Fruit fly (Drosophila melanogaster): Measurements from ENCODE around the gene lectin-37Da.

The lectin-37Da gene

DNA sequence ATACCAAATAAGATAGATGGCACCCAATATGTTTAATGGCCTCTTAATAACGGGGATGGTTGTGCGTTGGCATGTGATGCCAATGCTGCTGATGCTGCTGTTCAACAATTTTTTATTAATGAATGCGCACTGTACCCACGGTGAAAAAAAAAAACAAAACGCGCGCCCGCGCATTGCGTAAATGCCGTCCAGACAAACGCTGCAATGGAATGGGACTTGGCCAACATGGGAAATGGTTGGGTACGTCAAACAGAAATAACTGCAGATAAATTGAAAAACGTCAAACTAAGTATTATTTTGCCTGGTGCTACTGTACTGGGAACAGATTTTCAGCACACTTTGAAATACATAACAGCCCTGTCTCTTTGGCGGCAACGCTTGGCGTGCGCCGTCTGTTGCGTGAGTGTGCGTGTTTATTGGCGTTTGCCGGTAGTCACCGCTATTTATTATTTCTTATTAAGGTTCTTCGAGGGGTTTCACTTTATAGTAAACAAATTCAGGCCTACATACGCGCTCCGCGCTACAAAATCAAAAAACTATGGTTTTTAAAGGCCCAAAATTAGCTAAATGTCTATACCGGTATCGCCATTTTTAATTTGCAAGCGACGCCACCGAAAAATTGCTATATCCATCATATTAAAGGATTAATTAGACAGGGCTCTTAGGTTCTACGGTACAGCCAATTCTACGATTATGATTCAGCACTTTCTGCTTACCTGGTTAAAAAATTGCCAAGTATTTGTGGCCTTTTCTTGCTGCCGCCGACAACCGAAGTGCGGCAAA lies 34.6 kb downstream of the lectin-37Da start:
- no peak for TF ChIP-seq bab1 (GFP tag; optimal IDR thresholded peaks at IDR 0.05)
- no peak for TF ChIP-seq pad (GFP tag; optimal IDR thresholded peaks at IDR 0.05)
- no peak for TF ChIP-seq CG33017 (tag; optimal IDR thresholded peaks at IDR 0.05)
- peak; percentile 52 for TF ChIP-seq tj (GFP tag; optimal IDR thresholded peaks at IDR 0.05)
- no peak for TF ChIP-seq CG7101 (tag; optimal IDR thresholded peaks at IDR 0.05)
- TF ChIP-seq Clk (GFP tag; optimal IDR thresholded peaks at IDR 0.05) = no peak
- no peak for TF ChIP-seq CG12768 (GFP tag; optimal IDR thresholded peaks at IDR 0.05)
- no peak for TF ChIP-seq CG1620 (GFP tag; optimal IDR thresholded peaks at IDR 0.05)
- TF ChIP-seq ovo (GFP tag; optimal IDR thresholded peaks at IDR 0.05) = no peak
- TF ChIP-seq CG7045 (GFP tag; optimal IDR thresholded peaks at IDR 0.05) = no peak
- TF ChIP-seq CG11617 (GFP tag; optimal IDR thresholded peaks at IDR 0.05) = no peak
- no peak for TF ChIP-seq Crg-1 (GFP tag; optimal IDR thresholded peaks at IDR 0.05)
- TF ChIP-seq cic (GFP tag; optimal IDR thresholded peaks at IDR 0.05) = peak; percentile 16
- no peak for TF ChIP-seq CG5204 (GFP tag; optimal IDR thresholded peaks at IDR 0.05)
- TF ChIP-seq cnc (optimal IDR thresholded peaks at IDR 0.05) = no peak
- peak; percentile 20 for TF ChIP-seq CG14711 (tag; optimal IDR thresholded peaks at IDR 0.05)
- TF ChIP-seq Mnt (GFP tag; optimal IDR thresholded peaks at IDR 0.05) = peak; percentile 67
- no peak for TF ChIP-seq Hr96 (GFP tag; optimal IDR thresholded peaks at IDR 0.05)
- TF ChIP-seq toe (GFP tag; optimal IDR thresholded peaks at IDR 0.05) = no peak
- TF ChIP-seq kay (GFP tag; ENCODE audit: borderline replicate concordance) = no peak

DNA sequence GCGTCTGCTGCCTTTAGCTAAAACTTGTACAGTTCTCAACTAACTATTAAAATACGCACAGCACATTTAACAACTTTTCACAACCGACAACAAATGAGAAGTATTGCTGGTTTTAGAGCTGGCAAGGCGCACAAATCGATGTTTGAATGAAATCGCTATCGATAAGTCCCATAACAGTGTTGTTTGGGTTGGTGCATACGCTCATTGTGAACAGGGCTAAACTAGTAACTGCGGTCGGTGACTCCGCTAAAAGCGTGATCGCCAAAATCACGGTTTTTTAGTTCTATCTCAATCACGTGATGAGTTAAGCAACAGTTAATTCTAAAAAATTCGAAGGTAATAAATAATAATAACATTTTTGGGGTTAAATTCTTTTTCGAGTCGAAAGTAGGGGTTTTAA lies 35.3 kb downstream of the lectin-37Da start, which contains the start of gene Top2:
TSS of gene Top2 (minus strand) at position 110 of the 400 bp plus-strand sequence.
- TF ChIP-seq CG14711 (tag; optimal IDR thresholded peaks at IDR 0.05) = peak; percentile 11
- TF ChIP-seq toe (GFP tag; optimal IDR thresholded peaks at IDR 0.05) = peak; percentile 8
- peak; percentile 26 for TF ChIP-seq CG5204 (GFP tag; optimal IDR thresholded peaks at IDR 0.05)
- TF ChIP-seq CG7101 (tag; optimal IDR thresholded peaks at IDR 0.05) = peak; percentile 33
- TF ChIP-seq Clk (GFP tag; optimal IDR thresholded peaks at IDR 0.05) = no peak
- no peak for TF ChIP-seq cic (GFP tag; optimal IDR thresholded peaks at IDR 0.05)
- peak; percentile 59 for TF ChIP-seq Mnt (GFP tag; optimal IDR thresholded peaks at IDR 0.05)
- TF ChIP-seq CG1620 (GFP tag; optimal IDR thresholded peaks at IDR 0.05) = peak; percentile 30
- peak; percentile 21 for TF ChIP-seq pad (GFP tag; optimal IDR thresholded peaks at IDR 0.05)
- TF ChIP-seq CG7045 (GFP tag; optimal IDR thresholded peaks at IDR 0.05) = no peak
- peak; percentile 57 for TF ChIP-seq bab1 (GFP tag; optimal IDR thresholded peaks at IDR 0.05)
- TF ChIP-seq ovo (GFP tag; optimal IDR thresholded peaks at IDR 0.05) = no peak
- TF ChIP-seq Hr96 (GFP tag; optimal IDR thresholded peaks at IDR 0.05) = no peak

DNA sequence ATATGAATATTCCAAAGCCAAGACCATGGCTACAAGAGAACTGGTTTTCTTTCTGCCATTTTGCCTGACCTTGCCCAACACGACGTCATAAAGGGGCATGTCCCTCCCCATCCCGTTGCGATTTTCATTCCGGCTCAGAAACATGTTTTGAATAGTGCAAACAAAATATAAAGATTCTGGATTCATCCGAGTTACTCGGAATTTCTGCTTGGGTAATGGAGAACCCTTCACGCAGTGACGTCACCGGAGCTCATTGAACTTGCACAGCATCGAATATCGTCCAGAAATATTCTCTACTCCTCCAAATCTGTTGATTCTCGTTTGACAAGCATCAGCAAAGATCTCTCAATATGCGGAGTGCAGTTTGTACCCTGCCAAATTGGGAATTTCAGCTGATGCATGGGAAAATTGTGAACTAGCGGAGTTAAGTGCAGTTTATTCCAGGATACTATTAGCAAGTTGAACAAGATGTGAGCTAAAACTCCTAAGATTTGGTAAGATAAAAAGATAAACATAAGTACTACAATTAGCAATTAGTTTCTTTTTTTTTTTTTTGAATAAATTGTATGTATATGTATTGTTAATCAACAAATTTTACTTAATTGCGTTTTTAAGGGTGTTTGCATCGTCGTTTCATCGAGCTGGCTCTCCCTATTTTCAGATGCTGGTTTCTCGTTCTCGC lies 36.1 kb downstream of the lectin-37Da start, which contains the start of gene CG10026:
TSS of gene CG10026 (plus strand) at position 187 of the 682 bp plus-strand sequence.
- TF ChIP-seq ovo (GFP tag; optimal IDR thresholded peaks at IDR 0.05) (no peak), CG1620 (GFP tag; optimal IDR thresholded peaks at IDR 0.05) (no peak), pad (GFP tag; optimal IDR thresholded peaks at IDR 0.05) (no peak), CG11617 (GFP tag; optimal IDR thresholded peaks at IDR 0.05) (no peak), CG5204 (GFP tag; optimal IDR thresholded peaks at IDR 0.05) (no peak), toe (GFP tag; optimal IDR thresholded peaks at IDR 0.05) (no peak), CG7045 (GFP tag; optimal IDR thresholded peaks at IDR 0.05) (no peak), bab1 (GFP tag; optimal IDR thresholded peaks at IDR 0.05) (no peak), CG14711 (tag; optimal IDR thresholded peaks at IDR 0.05) (no peak), kay (GFP tag; ENCODE audit: borderline replicate concordance) (peak; percentile 52), Mnt (GFP tag; optimal IDR thresholded peaks at IDR 0.05) (no peak), cic (GFP tag; optimal IDR thresholded peaks at IDR 0.05) (no peak), CG7101 (tag; optimal IDR thresholded peaks at IDR 0.05) (no peak), Crg-1 (GFP tag; optimal IDR thresholded peaks at IDR 0.05) (no peak), cnc (optimal IDR thresholded peaks at IDR 0.05) (no peak), CG12768 (GFP tag; optimal IDR thresholded peaks at IDR 0.05) (peak; percentile 7), tj (GFP tag; optimal IDR thresholded peaks at IDR 0.05) (peak; percentile 72), CG33017 (tag; optimal IDR thresholded peaks at IDR 0.05) (no peak), Hr96 (GFP tag; optimal IDR thresholded peaks at IDR 0.05) (no peak)

DNA sequence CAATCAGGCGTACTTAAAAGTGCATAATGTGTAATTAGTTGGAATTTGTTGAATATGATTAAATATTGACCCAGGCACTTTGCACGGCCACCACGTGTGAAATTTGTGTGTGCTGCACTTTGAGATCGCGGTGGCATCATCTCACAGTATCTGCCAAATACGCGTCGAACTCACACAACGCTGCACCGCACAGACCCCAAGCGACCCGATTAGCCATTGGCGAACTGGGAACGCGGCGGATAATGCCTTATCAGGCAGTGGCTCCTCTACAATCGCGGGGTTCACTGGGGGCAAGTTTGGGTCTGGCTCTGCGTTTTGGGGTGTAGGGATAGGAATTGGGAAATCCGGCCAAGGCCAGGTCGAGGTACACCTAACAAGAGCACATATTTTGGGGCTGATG lies 37.1 kb downstream of the lectin-37Da start:
- no peak for TF ChIP-seq cic (GFP tag; optimal IDR thresholded peaks at IDR 0.05)
- TF ChIP-seq kay (GFP tag; ENCODE audit: borderline replicate concordance) = no peak
- TF ChIP-seq tj (GFP tag; optimal IDR thresholded peaks at IDR 0.05) = peak; percentile 17
- no peak for TF ChIP-seq toe (GFP tag; optimal IDR thresholded peaks at IDR 0.05)
- no peak for TF ChIP-seq CG5204 (GFP tag; optimal IDR thresholded peaks at IDR 0.05)
- TF ChIP-seq Clk (GFP tag; optimal IDR thresholded peaks at IDR 0.05) = no peak
- no peak for TF ChIP-seq CG7045 (GFP tag; optimal IDR thresholded peaks at IDR 0.05)
- TF ChIP-seq Mnt (GFP tag; optimal IDR thresholded peaks at IDR 0.05) = peak; percentile 6
- TF ChIP-seq bab1 (GFP tag; optimal IDR thresholded peaks at IDR 0.05) = no peak
- no peak for TF ChIP-seq Crg-1 (GFP tag; optimal IDR thresholded peaks at IDR 0.05)
- no peak for TF ChIP-seq CG12768 (GFP tag; optimal IDR thresholded peaks at IDR 0.05)
- no peak for TF ChIP-seq CG11617 (GFP tag; optimal IDR thresholded peaks at IDR 0.05)
- TF ChIP-seq CG7101 (tag; optimal IDR thresholded peaks at IDR 0.05) = no peak

DNA sequence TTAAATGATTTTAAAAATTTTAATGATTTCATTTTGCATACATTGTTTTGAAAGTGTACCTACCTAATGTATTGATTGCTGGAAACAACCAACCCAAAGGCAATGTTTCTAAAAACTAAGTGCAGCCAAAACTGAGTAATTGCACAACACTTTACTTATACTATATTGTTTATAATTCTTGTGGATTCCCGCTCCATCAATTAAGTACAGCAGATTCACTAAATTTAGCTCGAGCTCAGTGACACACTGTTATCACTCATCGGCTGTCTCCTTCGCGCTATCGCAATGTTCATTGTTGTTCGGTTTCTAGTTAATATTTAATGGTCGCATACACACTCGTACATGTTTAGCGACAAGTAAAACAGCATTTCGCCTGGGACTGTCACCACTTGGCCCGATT lies 37.6 kb downstream of the lectin-37Da start:
- no peak for TF ChIP-seq CG33017 (tag; optimal IDR thresholded peaks at IDR 0.05)
- no peak for TF ChIP-seq Clk (GFP tag; optimal IDR thresholded peaks at IDR 0.05)
- no peak for TF ChIP-seq tj (GFP tag; optimal IDR thresholded peaks at IDR 0.05)
- no peak for TF ChIP-seq pad (GFP tag; optimal IDR thresholded peaks at IDR 0.05)
- no peak for TF ChIP-seq ovo (GFP tag; optimal IDR thresholded peaks at IDR 0.05)
- no peak for TF ChIP-seq cnc (optimal IDR thresholded peaks at IDR 0.05)
- TF ChIP-seq CG7045 (GFP tag; optimal IDR thresholded peaks at IDR 0.05) = no peak

Measured in whole organism, adult.